Fruit fly (Drosophila melanogaster): ENCODE results near the gene galectin.

DNA sequence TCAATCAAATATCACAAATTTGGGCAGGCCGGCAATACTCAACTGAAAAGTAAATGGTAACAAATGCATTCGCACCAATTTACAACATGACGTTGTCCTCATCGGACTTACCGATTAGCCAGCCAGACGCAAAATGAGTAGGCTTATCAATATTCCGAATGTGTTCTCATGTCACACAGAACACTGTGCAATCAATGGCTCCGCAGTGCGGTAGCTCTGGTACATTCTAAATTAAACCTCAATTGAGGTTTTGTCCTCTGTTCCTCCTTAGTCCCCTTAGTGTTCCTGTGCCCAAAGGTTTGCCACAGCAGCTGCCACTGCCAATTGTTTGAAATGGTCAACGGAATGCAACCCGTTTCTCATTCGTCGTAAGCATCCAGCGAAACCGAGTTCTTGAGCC, 7.3 kb downstream of the galectin start:
- TF ChIP-seq pad (GFP tag; optimal IDR thresholded peaks at IDR 0.05) (no peak), kay (GFP tag; ENCODE audit: borderline replicate concordance) (no peak), Hr96 (GFP tag; optimal IDR thresholded peaks at IDR 0.05) (no peak), CG12768 (GFP tag; optimal IDR thresholded peaks at IDR 0.05) (no peak), CG14711 (tag; optimal IDR thresholded peaks at IDR 0.05) (no peak), Mnt (GFP tag; optimal IDR thresholded peaks at IDR 0.05) (no peak), CG11617 (GFP tag; optimal IDR thresholded peaks at IDR 0.05) (no peak), CG1620 (GFP tag; optimal IDR thresholded peaks at IDR 0.05) (no peak)
